Fruit fly (Drosophila melanogaster) whole organism, wandering third instar larva: ENCODE measurements around the gene Fum3.

Source experiments
- CG9705 ChIP-seq: fragments of 200-800 bp; sonication (Bioruptor generic); optimal IDR thresholded peaks from 2 replicates; lab custom pipeline; 2018; ENCODE audit warnings: missing biosample characterization, mild to moderate bottlenecking, missing genetic modification characterization
- CrebA ChIP-seq: fragments of 200-800 bp; sonication (Bioruptor generic); optimal IDR thresholded peaks from 2 replicates; lab custom pipeline; 2016; ENCODE audit warnings: missing biosample characterization, mild to moderate bottlenecking, missing genetic modification characterization, borderline replicate concordance
- Dif ChIP-seq: fragments of 200-275, 200-300 bp; sonication (Bioruptor generic); optimal IDR thresholded peaks from 2 replicates; lab custom pipeline; 2018; ENCODE audit warnings: missing biosample characterization, missing genetic modification characterization; ENCODE audit not compliant: partially characterized antibody
- HLH106 ChIP-seq: fragments of 200-800 bp; optimal IDR thresholded peaks from 3 replicates; lab custom pipeline; 2019; ENCODE audit warnings: missing biosample characterization, mild to moderate bottlenecking, missing genetic modification characterization, moderate library complexity
- Hr78 ChIP-seq: fragments of >200 bp; optimal IDR thresholded peaks from 2 replicates; lab custom pipeline; 2017; ENCODE audit warnings: missing biosample characterization, missing genetic modification characterization
- Hr83 ChIP-seq: fragments of 200-300 bp; sonication (Bioruptor generic); optimal IDR thresholded peaks from 2 replicates; lab custom pipeline; 2016; ENCODE audit warnings: missing biosample characterization, mild to moderate bottlenecking, missing genetic modification characterization, moderate library complexity; ENCODE audit not compliant: poor library complexity, severe bottlenecking
- Myc ChIP-seq: fragments of >200 bp; optimal IDR thresholded peaks from 2 replicates; lab custom pipeline; 2017
- br ChIP-seq: fragments of 200-800 bp; sonication (Bioruptor generic); optimal IDR thresholded peaks from 2 replicates; lab custom pipeline; 2016; ENCODE audit warnings: missing biosample characterization, missing genetic modification characterization
- lola ChIP-seq: fragments of >200 bp; optimal IDR thresholded peaks from 2 replicates; lab custom pipeline; 2017; ENCODE audit warnings: missing biosample characterization, missing genetic modification characterization
- pan ChIP-seq: fragments of >200 bp; optimal IDR thresholded peaks from 2 replicates; lab custom pipeline; 2017
- psq ChIP-seq: fragments of 200-800 bp; sonication (Bioruptor generic); optimal IDR thresholded peaks from 3 replicates; lab custom pipeline; 2017; ENCODE audit warnings: missing biosample characterization, mild to moderate bottlenecking, missing genetic modification characterization, moderate library complexity
- rgr ChIP-seq: fragments of 200-800 bp; sonication (Bioruptor generic); optimal IDR thresholded peaks from 3 replicates; lab custom pipeline; 2016; ENCODE audit warnings: missing biosample characterization, mild to moderate bottlenecking, missing genetic modification characterization
- usp ChIP-seq: fragments of >200 bp; optimal IDR thresholded peaks from 2 replicates; lab custom pipeline; 2017; ENCODE audit warnings: missing biosample characterization, missing genetic modification characterization
- woc ChIP-seq: sonication (Bioruptor generic); optimal IDR thresholded peaks from 2 replicates; lab custom pipeline; 2016; ENCODE audit warnings: missing biosample characterization, mild to moderate bottlenecking, missing genetic modification characterization

- TF ChIP-seq br (GFP tag; lab: Kevin White, UChicago) (no peak), psq (no peak), pan (lab: Kevin White, UChicago) (no peak), HLH106 (tag; lab: Kevin White, UChicago) (no peak), Hr78 (GFP tag; lab: Kevin White, UChicago) (no peak), woc (GFP tag; lab: Kevin White, UChicago) (no peak), Hr83 (GFP tag; lab: Kevin White, UChicago) (no peak), rgr (no peak), usp (GFP tag; lab: Kevin White, UChicago) (no peak), Dif (GFP tag; lab: Kevin White, UChicago) (no peak), Myc (lab: Kevin White, UChicago) (no peak), lola (GFP tag; lab: Kevin White, UChicago) (no peak), CG9705 (GFP tag; lab: Kevin White, UChicago) (no peak), CrebA (GFP tag; lab: Kevin White, UChicago) (no peak)
Measured at dm6 chr3L:11485956-11486609, 20.4 kb upstream of the Fum3 start.
